Fruit fly (Drosophila melanogaster) whole organism, embryonic: ENCODE results near the gene CG14339.
A peak's percentile ranks its signal among the peaks of the same experiment; 100 is the strongest.

Experiments used
- Adf1 ChIP-seq: fragments of 200-800 bp; sonication (Bioruptor generic); IDR thresholded peaks from 2 replicates; pipeline ENCODE4 v1.3.6; 2022; ENCODE audit warnings: missing biosample characterization, missing genetic modification characterization
- C15 ChIP-seq: fragments of 200-800 bp; sonication (Bioruptor generic); IDR thresholded peaks from 3 replicates; pipeline ENCODE4 v1.3.6; 2022; ENCODE audit warnings: missing biosample characterization, missing genetic modification characterization
- CG10209 ChIP-seq: fragments of 200-800 bp; sonication (Bioruptor generic); optimal IDR thresholded peaks from 3 replicates; lab custom pipeline; 2017; ENCODE audit warnings: missing biosample characterization, mild to moderate bottlenecking, missing genetic modification characterization, missing genetic modification reagents
- CG10366 ChIP-seq: fragments of 200-800 bp; sonication (Bioruptor generic); IDR thresholded peaks from 2 replicates; pipeline ENCODE4 v1.3.6; 2022; ENCODE audit warnings: missing biosample characterization, missing genetic modification characterization
- CG10462 ChIP-seq: fragments of 200-800 bp; sonication (Bioruptor generic); optimal IDR thresholded peaks from 2 replicates; lab custom pipeline; 2016; ENCODE audit warnings: missing biosample characterization, missing genetic modification characterization
- CG10543 ChIP-seq: fragments of 200-800 bp; sonication (Bioruptor generic); optimal IDR thresholded peaks from 3 replicates; lab custom pipeline; 2017; ENCODE audit warnings: missing biosample characterization, mild to moderate bottlenecking, missing genetic modification characterization, moderate library complexity
- CG11093 ChIP-seq: fragments of 200-800 bp; sonication (Bioruptor generic); IDR thresholded peaks from 3 replicates; pipeline ENCODE4 v1.3.6; 2022; ENCODE audit warnings: missing biosample characterization, missing genetic modification characterization
- CG12155 ChIP-seq: fragments of 200-800 bp; sonication (Bioruptor generic); optimal IDR thresholded peaks from 3 replicates; lab custom pipeline; 2016; ENCODE audit warnings: missing biosample characterization, missing genetic modification characterization
- CG12391 ChIP-seq: fragments of 200-800 bp; sonication (Bioruptor generic); optimal IDR thresholded peaks from 3 replicates; lab custom pipeline; 2018; ENCODE audit warnings: missing biosample characterization, mild to moderate bottlenecking, missing genetic modification characterization, moderate library complexity
- CG14014 ChIP-seq: fragments of 200-800 bp; sonication (Bioruptor generic); IDR thresholded peaks from 2 replicates; pipeline ENCODE4 v1.3.6; 2022; ENCODE audit warnings: missing biosample characterization, missing genetic modification characterization
- CG16815 ChIP-seq: fragments of 200-800 bp; sonication (Bioruptor generic); optimal IDR thresholded peaks from 3 replicates; lab custom pipeline; 2017; ENCODE audit warnings: missing biosample characterization, mild to moderate bottlenecking, missing genetic modification characterization
- CG16863 ChIP-seq: fragments of 200-800 bp; sonication (Bioruptor generic); optimal IDR thresholded peaks from 3 replicates; lab custom pipeline; 2016; ENCODE audit warnings: missing biosample characterization, missing genetic modification characterization
- CG17361 ChIP-seq: fragments of 200-800 bp; sonication (Bioruptor generic); IDR thresholded peaks from 3 replicates; pipeline ENCODE4 v1.3.6; 2022; ENCODE audit warnings: missing biosample characterization, missing genetic modification characterization
- CG18262 ChIP-seq: fragments of 200-800 bp; optimal IDR thresholded peaks from 3 replicates; lab custom pipeline; 2019; ENCODE audit warnings: missing biosample characterization, mild to moderate bottlenecking, missing genetic modification characterization, moderate library complexity
- CG31441 ChIP-seq: fragments of 200-800 bp; sonication (Bioruptor generic); IDR thresholded peaks from 2 replicates; pipeline ENCODE4 v1.3.6; 2022; ENCODE audit warnings: missing biosample characterization, missing genetic modification characterization
- CG32772 ChIP-seq: fragments of 200-800 bp; sonication (Bioruptor generic); IDR thresholded peaks from 2 replicates; pipeline ENCODE4 v1.3.6; 2022; ENCODE audit warnings: missing biosample characterization, missing genetic modification characterization
- CG34224 ChIP-seq: fragments of 200-800 bp; sonication (Bioruptor generic); IDR thresholded peaks from 3 replicates; pipeline ENCODE4 v1.3.6; 2022; ENCODE audit warnings: missing biosample characterization, missing genetic modification characterization; ENCODE audit not compliant: partially characterized antibody
- CG4617 ChIP-seq: fragments of 200-800 bp; sonication (Bioruptor generic); optimal IDR thresholded peaks from 3 replicates; lab custom pipeline; 2016; ENCODE audit warnings: missing biosample characterization, missing genetic modification characterization, borderline replicate concordance
- CG5953 ChIP-seq: fragments of 200-800 bp; sonication (Bioruptor generic); IDR thresholded peaks from 2 replicates; pipeline ENCODE4 v1.3.6; 2022; ENCODE audit warnings: missing biosample characterization, missing genetic modification characterization
- CG6689 ChIP-seq: fragments of 200-800 bp; sonication (Bioruptor generic); IDR thresholded peaks from 2 replicates; pipeline ENCODE4 v1.3.6; 2022; ENCODE audit warnings: missing biosample characterization, missing genetic modification characterization
- CoRest ChIP-seq: fragments of 200-800 bp; sonication (Bioruptor generic); optimal IDR thresholded peaks from 3 replicates; lab custom pipeline; 2018; ENCODE audit warnings: missing biosample characterization, mild to moderate bottlenecking, missing genetic modification characterization, moderate library complexity
- Dbx ChIP-seq: fragments of 200-800 bp; sonication (Bioruptor generic); IDR thresholded peaks from 3 replicates; pipeline ENCODE4 v1.3.6; 2022; ENCODE audit warnings: missing biosample characterization, missing genetic modification characterization
- Dip3 ChIP-seq: fragments of 200-800 bp; sonication (Bioruptor generic); optimal IDR thresholded peaks from 3 replicates; lab custom pipeline; 2016; ENCODE audit warnings: missing biosample characterization, missing genetic modification characterization
- Gug ChIP-seq: fragments of 200-800 bp; sonication (Bioruptor generic); IDR thresholded peaks from 4 replicates; pipeline ENCODE4 v1.3.6; 2022; ENCODE audit warnings: missing biosample characterization, missing genetic modification characterization
- MBD-R2 ChIP-seq: fragments of 200-800 bp; sonication (Bioruptor generic); IDR thresholded peaks from 2 replicates; pipeline ENCODE4 v1.3.6; 2022; ENCODE audit warnings: missing biosample characterization, missing genetic modification characterization
- Med ChIP-seq: fragments of 200-800 bp; sonication (Bioruptor generic); peaks from one replicate; lab custom pipeline; 2016; ENCODE audit warnings: missing biosample characterization, missing genetic modification characterization, mild to moderate bottlenecking, inconsistent platforms, moderate library complexity
- NfI ChIP-seq: fragments of 200-800 bp; sonication (Bioruptor generic); optimal IDR thresholded peaks from 3 replicates; lab custom pipeline; 2018; ENCODE audit warnings: missing biosample characterization, mild to moderate bottlenecking, missing genetic modification characterization, moderate library complexity
- Rx ChIP-seq: fragments of 200-800 bp; sonication (Bioruptor generic); IDR thresholded peaks from 2 replicates; pipeline ENCODE4 v1.3.6; 2022; ENCODE audit warnings: missing biosample characterization, missing genetic modification characterization
- Taf1 ChIP-seq: fragments of 200-800 bp; sonication (Bioruptor generic); IDR thresholded peaks from 2 replicates; pipeline ENCODE4 v1.3.6; 2022; ENCODE audit warnings: missing biosample characterization, missing genetic modification characterization
- bcd ChIP-seq: fragments of 200-800 bp; sonication (Bioruptor generic); optimal IDR thresholded peaks from 2 replicates; lab custom pipeline; 2017; ENCODE audit warnings: missing biosample characterization, mild to moderate bottlenecking, missing genetic modification characterization
- ci ChIP-seq: fragments of 200-800 bp; sonication (Bioruptor generic); IDR thresholded peaks from 3 replicates; pipeline ENCODE4 v1.3.6; 2022; ENCODE audit warnings: missing biosample characterization, missing genetic modification characterization
- dmrt11E ChIP-seq: fragments of 200-800 bp; sonication (Bioruptor generic); optimal IDR thresholded peaks from 3 replicates; lab custom pipeline; 2018; ENCODE audit warnings: missing biosample characterization, mild to moderate bottlenecking, missing genetic modification characterization, moderate library complexity
- dpn ChIP-seq, 2 experiments: fragments of 200-800 bp; sonication (Bioruptor generic); optimal IDR thresholded peaks; 3 replicates each; lab custom pipeline; 2016; ENCODE audit warnings: missing biosample characterization in 2 of 2, missing genetic modification characterization in 2 of 2
- gsb-n ChIP-seq: fragments of 200-800 bp; sonication (Bioruptor generic); optimal IDR thresholded peaks from 3 replicates; lab custom pipeline; 2018; ENCODE audit warnings: missing biosample characterization, mild to moderate bottlenecking, missing genetic modification characterization
- her ChIP-seq: fragments of 200-800 bp; sonication (Bioruptor generic); optimal IDR thresholded peaks from 2 replicates; lab custom pipeline; 2016; ENCODE audit warnings: missing biosample characterization, missing genetic modification characterization
- ind ChIP-seq: fragments of 200-800 bp; sonication (Bioruptor generic); optimal IDR thresholded peaks from 3 replicates; lab custom pipeline; 2016; ENCODE audit warnings: missing biosample characterization, missing genetic modification characterization
- jumu ChIP-seq: fragments of 200-800 bp; sonication (Bioruptor generic); optimal IDR thresholded peaks from 3 replicates; lab custom pipeline; 2016; ENCODE audit warnings: missing biosample characterization, missing genetic modification characterization
- lola ChIP-seq, 3 experiments: fragments of >200 bp in 2 of 3; fragments of 200-800 bp in 1 of 3; sonication (Bioruptor generic) in 1 of 3; optimal IDR thresholded peaks; 2 replicates each; lab custom pipeline; 2017 to 2019; ENCODE audit warnings: missing biosample characterization in 3 of 3, missing genetic modification characterization in 3 of 3, mild to moderate bottlenecking in 1 of 3, moderate library complexity in 1 of 3
- rib ChIP-seq: fragments of 200-800 bp; sonication (Bioruptor generic); IDR thresholded peaks from 2 replicates; pipeline ENCODE4 v1.3.6; 2022; ENCODE audit warnings: missing biosample characterization, missing genetic modification characterization
- scrt ChIP-seq: fragments of 200-800 bp; sonication (Bioruptor generic); optimal IDR thresholded peaks from 2 replicates; lab custom pipeline; 2018; ENCODE audit warnings: missing biosample characterization, mild to moderate bottlenecking, missing genetic modification characterization, moderate library complexity
- sisA ChIP-seq: fragments of 200-800 bp; sonication (Bioruptor generic); IDR thresholded peaks from 2 replicates; pipeline ENCODE4 v1.3.6; 2022; ENCODE audit warnings: missing biosample characterization, missing genetic modification characterization
- sr ChIP-seq: fragments of 200-800 bp; sonication (Bioruptor generic); IDR thresholded peaks from 3 replicates; pipeline ENCODE4 v1.3.6; 2022; ENCODE audit warnings: missing biosample characterization, missing genetic modification characterization
- z ChIP-seq: fragments of 200-800 bp; sonication (Bioruptor generic); IDR thresholded peaks from 3 replicates; pipeline ENCODE4 v1.3.6; 2022; ENCODE audit warnings: missing biosample characterization, missing genetic modification characterization

CG14339 gene

DNA sequence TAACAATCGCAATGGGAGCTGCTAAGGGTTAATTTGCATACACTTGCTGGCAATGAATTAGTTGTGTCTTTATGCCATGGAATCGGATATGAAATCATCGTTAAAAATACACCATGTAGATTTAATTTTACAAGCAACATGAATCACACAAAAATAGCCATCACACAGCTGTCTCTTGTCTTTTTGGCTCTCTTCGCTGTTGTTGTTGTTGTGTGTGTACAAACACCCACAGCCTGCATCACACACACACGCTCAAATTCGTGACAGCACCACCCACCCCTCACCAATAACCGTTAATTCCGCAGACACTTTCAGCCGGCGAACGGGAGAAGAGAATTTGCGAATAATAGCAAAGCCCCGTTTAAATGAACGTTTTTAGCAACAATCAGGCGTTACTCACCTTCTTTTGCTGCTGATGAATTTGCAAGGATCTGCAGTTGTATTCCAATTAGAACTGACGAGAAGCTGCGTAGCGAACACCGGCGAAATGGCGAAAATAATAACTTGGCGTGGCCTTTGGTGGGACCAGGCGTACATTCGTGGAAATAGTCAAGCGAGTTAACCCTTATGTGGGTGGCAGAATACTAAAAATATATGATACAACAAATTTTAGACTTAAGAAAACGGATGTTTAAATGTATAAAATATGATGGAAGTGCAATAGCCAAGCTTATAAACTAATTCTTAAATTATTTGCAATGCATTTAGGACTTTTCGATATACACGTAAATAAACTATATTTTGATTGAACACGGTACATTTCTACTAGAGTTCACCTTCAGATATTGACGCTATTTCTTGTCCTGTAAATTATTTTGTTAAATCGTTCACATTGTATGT lies 49.6 kb downstream of the CG14339 start, which contains the start of gene capt (continued):
- TF ChIP-seq z (GFP tag; lab: Robert Waterston, UW) (0 out of 3 replicates have a peak, but pooled peaks have one; percentile 3), CG10462 (GFP tag; lab: Kevin White, UChicago) (no peak), Rx (GFP tag; lab: Robert Waterston, UW) (peak; percentile 25; the same call in 1 of the 2 replicates), CG16863 (GFP tag; lab: Kevin White, UChicago) (peak; percentile 12), CG18262 (tag; lab: Kevin White, UChicago) (peak; percentile 39), CG32772 (GFP tag; lab: Robert Waterston, UW) (peak; percentile 26; the same call in 1 of the 2 replicates), Dbx (GFP tag; lab: Robert Waterston, UW) (peak; percentile 21; the same call in 1 of the 3 replicates), ind (GFP tag; lab: Kevin White, UChicago) (peak; percentile 52), Gug (GFP tag; lab: Robert Waterston, UW) (0 out of 4 replicates have a peak, but pooled peaks have one; percentile 16), CG16815 (GFP tag; lab: Kevin White, UChicago) (no peak), dmrt11E (tag; lab: Kevin White, UChicago) (peak; percentile 14), CG12391 (tag; lab: Kevin White, UChicago) (peak; percentile 54), CG31441 (GFP tag; lab: Robert Waterston, UW) (peak; percentile 43; the same call in 1 of the 2 replicates), CG10543 (GFP tag; lab: Kevin White, UChicago) (peak; percentile 2), bcd (GFP tag; lab: Kevin White, UChicago) (peak; percentile 26), Taf1 (GFP tag; lab: Robert Waterston, UW) (peak; percentile 53; the same call in 1 of the 2 replicates), CG6689 (GFP tag; lab: Robert Waterston, UW) (peak; percentile 68), CG10366 (GFP tag; lab: Robert Waterston, UW) (peak; percentile 14; the same call in 1 of the 2 replicates), scrt (GFP tag; lab: Kevin White, UChicago) (peak; percentile 36), sisA (GFP tag; lab: Robert Waterston, UW) (peak; percentile 21; the same call in 1 of the 2 replicates), lola (GFP tag; optimal IDR thresholded peaks at IDR 0.05; lab: Kevin White, UChicago) (peak in 1 of 3 experiments; percentile 48), C15 (no peak), CG12155 (GFP tag; lab: Kevin White, UChicago) (peak; percentile 72), CG11093 (GFP tag; lab: Robert Waterston, UW) (0 out of 3 replicates have a peak, but pooled peaks have one; percentile 27), CG10209 (peak; percentile 7), CG17361 (GFP tag; lab: Robert Waterston, UW) (peak; percentile 58; the same call in 2 of the 3 replicates), Dip3 (GFP tag; lab: Kevin White, UChicago) (peak; percentile 16), CG4617 (GFP tag; lab: Kevin White, UChicago) (no peak), CG5953 (GFP tag; lab: Robert Waterston, UW) (no peak), gsb-n (tag; lab: Kevin White, UChicago) (no peak), CoRest (tag; lab: Kevin White, UChicago) (peak; percentile 56), her (GFP tag; lab: Kevin White, UChicago) (peak; percentile 2), Med (GFP tag; lab: Kevin White, UChicago) (peak; percentile 84), rib (GFP tag; lab: Robert Waterston, UW) (peak; percentile 88), Adf1 (GFP tag; lab: Robert Waterston, UW) (no peak), MBD-R2 (GFP tag; lab: Robert Waterston, UW) (peak; percentile 22; the same call in 1 of the 2 replicates), CG14014 (GFP tag; lab: Robert Waterston, UW) (no peak), ci (GFP tag; lab: Robert Waterston, UW) (peak; percentile 57; the same call in 1 of the 3 replicates), sr (GFP tag; lab: Robert Waterston, UW) (peak; percentile 86), CG34224 (no peak), NfI (GFP tag; lab: Kevin White, UChicago) (no peak), jumu (GFP tag; lab: Kevin White, UChicago) (peak; percentile 29), dpn (GFP tag; optimal IDR thresholded peaks at IDR 0.05; lab: Kevin White, UChicago) (peak; percentile 24 to 28)
